Worm (Caenorhabditis elegans): Measurements from ENCODE around the gene T10H4.4.

DNA sequence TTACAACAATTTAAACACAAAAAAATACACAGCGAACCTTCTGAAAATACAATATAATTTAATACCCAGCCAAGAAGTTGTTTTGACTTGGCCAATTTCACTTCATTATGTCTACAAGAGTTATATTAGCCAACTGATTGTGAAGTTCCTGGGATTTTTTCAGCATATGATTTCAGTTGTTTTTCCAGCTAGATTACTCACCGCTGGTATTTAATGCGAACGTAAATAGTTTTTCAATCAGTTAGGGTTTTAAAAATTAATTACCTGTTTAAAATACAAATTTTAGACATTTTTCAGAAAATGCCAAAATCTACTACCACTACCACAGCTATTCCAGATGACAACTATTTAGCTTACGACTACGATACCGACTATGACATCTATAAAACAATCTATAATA is 46.5 kb downstream of the T10H4.4 start, which contains the start of gene srw-14:
- TF ChIP-seq drap-1 (GFP tag; optimal IDR thresholded peaks at IDR 0.05) = no peak
- no peak for TF ChIP-seq nhr-12 (tag; optimal IDR thresholded peaks at IDR 0.05)
- no peak for TF ChIP-seq nhr-237 (tag; optimal IDR thresholded peaks at IDR 0.05)
- no peak for TF ChIP-seq ztf-11 (tag; optimal IDR thresholded peaks at IDR 0.05)
- TF ChIP-seq lin-13 (tag; optimal IDR thresholded peaks at IDR 0.05) = no peak
- no peak for TF ChIP-seq unc-62 (GFP tag; optimal IDR thresholded peaks at IDR 0.05)
- no peak for TF ChIP-seq elt-3 (tag; optimal IDR thresholded peaks at IDR 0.05)
- TF ChIP-seq snpc-4 (tag; optimal IDR thresholded peaks at IDR 0.05) = no peak
- no peak for TF ChIP-seq elt-1 (tag; optimal IDR thresholded peaks at IDR 0.05; ENCODE audit: borderline replicate concordance, insufficient read depth)
- TF ChIP-seq mab-5 (tag; optimal IDR thresholded peaks at IDR 0.05) = no peak
- TF ChIP-seq hlh-1 (tag; optimal IDR thresholded peaks at IDR 0.05) = no peak
- TF ChIP-seq nhr-28 (tag; optimal IDR thresholded peaks at IDR 0.05) = no peak
- no peak for TF ChIP-seq mep-1 (tag; optimal IDR thresholded peaks at IDR 0.05)
- TF ChIP-seq lsy-2 (tag; optimal IDR thresholded peaks at IDR 0.05) = no peak
